Fruit fly (Drosophila melanogaster): ENCODE results near the gene CG10877.

CG10877 gene

dm6 chr3R:20588480-20588785 is 24.6 kb upstream of the CG10877 start, which contains the start of gene Srp72 (continued):
- TF ChIP-seq HmgD (GFP tag; optimal IDR thresholded peaks at IDR 0.05) = no peak
- TF ChIP-seq zf30C (GFP tag; optimal IDR thresholded peaks at IDR 0.05) = no peak
- no peak for TF ChIP-seq CG5953 (GFP tag; IDR thresholded peaks at IDR 0.05)
- no peak for TF ChIP-seq CG12219 (GFP tag; optimal IDR thresholded peaks at IDR 0.05)
- no peak for TF ChIP-seq CG13123 (GFP tag; optimal IDR thresholded peaks at IDR 0.05)
- no peak for TF ChIP-seq CG12236 (GFP tag; optimal IDR thresholded peaks at IDR 0.05)
- no peak for TF ChIP-seq ranshi (GFP tag; IDR thresholded peaks at IDR 0.05)
- TF ChIP-seq kah (GFP tag; optimal IDR thresholded peaks at IDR 0.05) = no peak
- TF ChIP-seq zfh1 (GFP tag; IDR thresholded peaks at IDR 0.05) = peak; percentile 48; the same call in 1 of the 3 replicates
- TF ChIP-seq CG6791 (GFP tag; IDR thresholded peaks at IDR 0.05; ENCODE audit: partially characterized antibody) = no peak
- TF ChIP-seq tx (GFP tag; optimal IDR thresholded peaks at IDR 0.05) = no peak
- no peak for TF ChIP-seq dm (GFP tag; optimal IDR thresholded peaks at IDR 0.05)
- no peak for TF ChIP-seq CG12769 (tag; optimal IDR thresholded peaks at IDR 0.05)
- TF ChIP-seq nmo (GFP tag; optimal IDR thresholded peaks at IDR 0.05) = peak; percentile 63
- TF ChIP-seq CG15269 (tag; optimal IDR thresholded peaks at IDR 0.05) = no peak
- no peak for TF ChIP-seq TFAM (GFP tag; optimal IDR thresholded peaks at IDR 0.05)
- TF ChIP-seq ERR (GFP tag; optimal IDR thresholded peaks at IDR 0.05) = no peak
- no peak for TF ChIP-seq Oaz (GFP tag; IDR thresholded peaks at IDR 0.05)
- peak; percentile 21 for TF ChIP-seq bcd (GFP tag; optimal IDR thresholded peaks at IDR 0.05)
- TF ChIP-seq CG10321 (GFP tag; IDR thresholded peaks at IDR 0.05) = no peak
- TF ChIP-seq CG3726 (GFP tag; IDR thresholded peaks at IDR 0.05) = no peak
- TF ChIP-seq toy (GFP tag; IDR thresholded peaks at IDR 0.05) = no peak
- TF ChIP-seq CG1603 (tag; optimal IDR thresholded peaks at IDR 0.05) = no peak
- TF ChIP-seq CG4404 (GFP tag; IDR thresholded peaks at IDR 0.05) = no peak
- TF ChIP-seq Hand (GFP tag; optimal IDR thresholded peaks at IDR 0.05) = no peak
- TF ChIP-seq Atf3 (GFP tag; optimal IDR thresholded peaks at IDR 0.05) = no peak
- TF ChIP-seq CG15479 (GFP tag; optimal IDR thresholded peaks at IDR 0.05) = no peak
- no peak for TF ChIP-seq sr (GFP tag; IDR thresholded peaks at IDR 0.05)
- TF ChIP-seq Fer1 (GFP tag; optimal IDR thresholded peaks at IDR 0.05) = peak; percentile 18
- TF ChIP-seq CG18476 (GFP tag; optimal IDR thresholded peaks at IDR 0.05) = peak; percentile 65
- no peak for TF ChIP-seq CG8765 (GFP tag; IDR thresholded peaks at IDR 0.05)
- peak; percentile 45 for TF ChIP-seq unpg (GFP tag; optimal IDR thresholded peaks at IDR 0.05)
- no peak for TF ChIP-seq nerfin-1 (tag; optimal IDR thresholded peaks at IDR 0.05)
- no peak for TF ChIP-seq CG9609 (GFP tag; optimal IDR thresholded peaks at IDR 0.05)
- peak; percentile 11 for TF ChIP-seq CG10979 (tag; optimal IDR thresholded peaks at IDR 0.05)
- no peak for TF ChIP-seq gsb (GFP tag; IDR thresholded peaks at IDR 0.05)
- TF ChIP-seq caup (GFP tag; optimal IDR thresholded peaks at IDR 0.05; ENCODE audit: severe bottlenecking) = no peak
- no peak for TF ChIP-seq Deaf1 (tag; optimal IDR thresholded peaks at IDR 0.05)
- TF ChIP-seq tup (GFP tag; optimal IDR thresholded peaks at IDR 0.05) = peak; percentile 16
- no peak for TF ChIP-seq jumu (GFP tag; optimal IDR thresholded peaks at IDR 0.05)
- TF ChIP-seq gfzf (GFP tag; optimal IDR thresholded peaks at IDR 0.05) = peak; percentile 56
- no peak for TF ChIP-seq Mes4 (GFP tag; optimal IDR thresholded peaks at IDR 0.05)
- TF ChIP-seq CG31388 (GFP tag; optimal IDR thresholded peaks at IDR 0.05) = no peak
- peak; percentile 41; the same call in 1 of the 2 replicates for TF ChIP-seq Xrp1 (GFP tag; IDR thresholded peaks at IDR 0.05)
- TF ChIP-seq CG17385 (GFP tag; optimal IDR thresholded peaks at IDR 0.05) = peak; percentile 42
- TF ChIP-seq ssp (GFP tag; IDR thresholded peaks at IDR 0.05) = no peak
- TF ChIP-seq CG34224 (GFP tag; IDR thresholded peaks at IDR 0.05; ENCODE audit: partially characterized antibody) = no peak
- peak; percentile 10 for TF ChIP-seq cwo (GFP tag; optimal IDR thresholded peaks at IDR 0.05)
- no peak for TF ChIP-seq oc (tag; optimal IDR thresholded peaks at IDR 0.05)
- no peak for TF ChIP-seq slou (GFP tag; optimal IDR thresholded peaks at IDR 0.05)
- no peak for TF ChIP-seq CG8478 (optimal IDR thresholded peaks at IDR 0.05)
- peak; percentile 29 for TF ChIP-seq tio (GFP tag; optimal IDR thresholded peaks at IDR 0.05)
